Worm (Caenorhabditis elegans) whole organism, young adult: Measurements from ENCODE around the gene grp-1.
A peak's percentile ranks its signal among the peaks of the same experiment; 100 is the strongest.

ENCODE experiments used
- B0019.2 ChIP-seq: fragments of 200-800 bp; sonication (Bioruptor generic); conservative IDR thresholded peaks from 2 replicates; pipeline ENCODE4 v1.3.6; 2022; ENCODE audit warnings: missing genetic modification reagents, missing genetic modification characterization, missing compliant biosample characterization
- F49E8.2 ChIP-seq: sonication (generic microtip); optimal IDR thresholded peaks from 3 replicates; lab custom pipeline; 2017; ENCODE audit warnings: missing genetic modification characterization, mild to moderate bottlenecking, missing compliant biosample characterization, antibody characterized with exemption, moderate library complexity; ENCODE audit not compliant: insufficient read depth
- Y53F4B.3 ChIP-seq: fragments of 200-800 bp; sonication (Bioruptor generic); IDR thresholded peaks from 2 replicates; pipeline ENCODE4 v1.3.6; 2022; ENCODE audit warnings: missing genetic modification reagents, missing genetic modification characterization, missing compliant biosample characterization
- Y53G8AR.9 ChIP-seq: fragments of 200-800 bp; sonication (Bioruptor generic); conservative IDR thresholded peaks from 2 replicates; pipeline ENCODE4 v1.3.6; 2022; ENCODE audit warnings: missing genetic modification reagents, missing genetic modification characterization, missing compliant biosample characterization
- Y95B8A.8 ChIP-seq: fragments of 200-800 bp; sonication (Bioruptor generic); IDR thresholded peaks from 2 replicates; pipeline ENCODE4 v1.3.6; 2022; ENCODE audit warnings: missing genetic modification reagents, missing genetic modification characterization, missing compliant biosample characterization
- akir-1 ChIP-seq: fragments of 200-800 bp; sonication (Bioruptor generic); optimal IDR thresholded peaks from 2 replicates; lab custom pipeline; 2018; ENCODE audit warnings: mild to moderate bottlenecking, missing genetic modification characterization, moderate library complexity, missing compliant biosample characterization
- ama-1 ChIP-seq, 3 experiments: fragments of 150-350 bp in 1 of 3; sonication (generic microtip) in 2 of 3; optimal IDR thresholded peaks; 2 replicates each; lab custom pipeline; 2014 to 2018; ENCODE audit warnings: missing biosample characterization in 2 of 3, missing genetic modification characterization in 2 of 3, missing genetic modification reagents in 2 of 3
- aptf-2 ChIP-seq: fragments of 200-800 bp; sonication (Bioruptor generic); conservative IDR thresholded peaks from 2 replicates; pipeline ENCODE4 v1.3.6; 2022; ENCODE audit warnings: missing genetic modification reagents, missing genetic modification characterization, missing compliant biosample characterization
- bed-2 ChIP-seq: fragments of 200-800 bp; sonication (Bioruptor generic); IDR thresholded peaks from 2 replicates; pipeline ENCODE4 v1.3.6; 2022; ENCODE audit warnings: missing genetic modification reagents, missing genetic modification characterization, missing compliant biosample characterization
- ceh-100 ChIP-seq: fragments of 200-800 bp; sonication (Bioruptor generic); IDR thresholded peaks from 2 replicates; pipeline ENCODE4 v1.3.6; 2022; ENCODE audit warnings: missing genetic modification reagents, missing genetic modification characterization, missing compliant biosample characterization
- dox-1 ChIP-seq: fragments of 200-800 bp; sonication (Bioruptor generic); IDR thresholded peaks from 2 replicates; pipeline ENCODE4 v1.3.6; 2022; ENCODE audit warnings: missing genetic modification reagents, missing genetic modification characterization, missing compliant biosample characterization
- him-1 ChIP-seq: sonication (generic microtip); optimal IDR thresholded peaks from 2 replicates; lab custom pipeline; 2016; ENCODE audit warnings: missing genotype, missing genetic modification reagents, missing genetic modification characterization, missing compliant biosample characterization
- hrde-1 ChIP-seq: sonication (generic microtip); optimal IDR thresholded peaks from 2 replicates; lab custom pipeline; 2016; ENCODE audit warnings: missing genetic modification characterization, mild to moderate bottlenecking, missing compliant biosample characterization, moderate library complexity, missing genotype, missing genetic modification reagents, borderline replicate concordance
- hsf-1 ChIP-seq: fragments of 200-800 bp; sonication (Bioruptor generic); IDR thresholded peaks from 2 replicates; pipeline ENCODE4 v1.3.6; 2022; ENCODE audit warnings: missing genetic modification reagents, missing genetic modification characterization, missing compliant biosample characterization
- let-607 ChIP-seq, 2 experiments: fragments of 200-800 bp in 1 of 2; sonication (Bioruptor generic) in 1 of 2; sonication (generic microtip) in 1 of 2; optimal IDR thresholded peaks; 2 replicates each; lab custom pipeline; 2016 to 2018; ENCODE audit warnings: mild to moderate bottlenecking in 2 of 2, missing compliant biosample characterization in 2 of 2, missing genetic modification characterization in 2 of 2, moderate library complexity in 2 of 2, missing genotype in 1 of 2
- lin-35 ChIP-seq, 3 experiments: fragments of 150-350 bp in 2 of 3; sonication (generic microtip) in 1 of 3; optimal IDR thresholded peaks; 2 replicates each; lab custom pipeline; 2014 to 2018; ENCODE audit warnings: missing biosample characterization in 3 of 3, missing genetic modification characterization in 3 of 3, missing genetic modification reagents in 3 of 3
- lin-40 ChIP-seq: sonication (generic microtip); optimal IDR thresholded peaks from 2 replicates; lab custom pipeline; 2016; ENCODE audit warnings: missing genetic modification characterization, mild to moderate bottlenecking, missing compliant biosample characterization, missing genotype, missing genetic modification reagents
- lin-54 ChIP-seq: fragments of 200-800 bp; sonication (Bioruptor generic); optimal IDR thresholded peaks from 2 replicates; lab custom pipeline; 2018; ENCODE audit warnings: mild to moderate bottlenecking, missing genetic modification characterization, missing compliant biosample characterization
- madf-10 ChIP-seq: sonication (generic microtip); optimal IDR thresholded peaks from 2 replicates; lab custom pipeline; 2016; ENCODE audit warnings: mild to moderate bottlenecking, missing genetic modification characterization, missing compliant biosample characterization
- madf-3 ChIP-seq: fragments of 200-800 bp; sonication (Bioruptor generic); IDR thresholded peaks from 2 replicates; pipeline ENCODE4 v1.3.6; 2022; ENCODE audit warnings: missing genetic modification reagents, missing genetic modification characterization, missing compliant biosample characterization
- madf-8 ChIP-seq: fragments of 200-800 bp; sonication (Bioruptor generic); conservative IDR thresholded peaks from 2 replicates; pipeline ENCODE4 v1.3.6; 2022; ENCODE audit warnings: missing genetic modification reagents, missing genetic modification characterization, missing compliant biosample characterization
- mes-4 ChIP-seq: sonication (generic microtip); optimal IDR thresholded peaks from 2 replicates; lab custom pipeline; 2016; ENCODE audit warnings: missing genotype, missing genetic modification characterization, missing compliant biosample characterization
- mxl-1 ChIP-seq: sonication (generic microtip); optimal IDR thresholded peaks from 2 replicates; lab custom pipeline; 2016; ENCODE audit warnings: missing genetic modification characterization, missing compliant biosample characterization
- nfyb-1 ChIP-seq: fragments of 200-800 bp; sonication (Bioruptor generic); IDR thresholded peaks from 2 replicates; pipeline ENCODE4 v1.3.6; 2022; ENCODE audit warnings: missing genetic modification reagents, missing genetic modification characterization, missing compliant biosample characterization
- pbrm-1 ChIP-seq: fragments of 200-800 bp; sonication (Bioruptor generic); IDR thresholded peaks from 2 replicates; pipeline ENCODE4 v1.3.6; 2022; ENCODE audit warnings: missing genetic modification reagents, missing genetic modification characterization, missing compliant biosample characterization
- rec-8 ChIP-seq, 2 experiments: sonication (generic microtip); optimal IDR thresholded peaks; 2 replicates each; lab custom pipeline; 2016; ENCODE audit warnings: mild to moderate bottlenecking in 2 of 2, missing genetic modification characterization in 2 of 2, missing genetic modification reagents in 2 of 2, missing genotype in 2 of 2, missing biosample characterization in 1 of 2, missing compliant biosample characterization in 1 of 2, moderate library complexity in 1 of 2
- rpc-1 ChIP-seq, 2 experiments: fragments of 150-350 bp in 1 of 2; sonication (generic microtip) in 1 of 2; optimal IDR thresholded peaks; 2 replicates each; lab custom pipeline; 2014 to 2018; ENCODE audit warnings: missing biosample characterization in 1 of 2, missing genetic modification characterization in 1 of 2, missing genetic modification reagents in 1 of 2, missing genotype in 1 of 2
- snpc-4 ChIP-seq, 5 experiments: fragments of 150-350 bp in 1 of 5; sonication (generic microtip) in 4 of 5; optimal IDR thresholded peaks; 2 replicates each; lab custom pipeline; 2014 to 2018; ENCODE audit warnings: missing genetic modification characterization in 5 of 5, missing biosample characterization in 3 of 5, antibody characterized with exemption in 2 of 5, mild to moderate bottlenecking in 2 of 5, missing compliant biosample characterization in 2 of 5, missing genotype in 2 of 5, moderate library complexity in 2 of 5, missing genetic modification reagents in 1 of 5
- sptf-2 ChIP-seq: fragments of 200-800 bp; sonication (Bioruptor generic); optimal IDR thresholded peaks from 2 replicates; lab custom pipeline; 2018; ENCODE audit warnings: mild to moderate bottlenecking, missing genetic modification characterization, missing compliant biosample characterization
- tlf-1 ChIP-seq: fragments of 200-800 bp; sonication (Bioruptor generic); optimal IDR thresholded peaks from 2 replicates; lab custom pipeline; 2018; ENCODE audit warnings: mild to moderate bottlenecking, missing genetic modification characterization, missing compliant biosample characterization
- xnd-1 ChIP-seq: sonication (generic microtip); optimal IDR thresholded peaks from 2 replicates; lab custom pipeline; 2016; ENCODE audit warnings: missing genotype, missing genetic modification reagents, missing genetic modification characterization, missing compliant biosample characterization
- zfh-2 ChIP-seq: fragments of 200-800 bp; sonication (Bioruptor generic); conservative IDR thresholded peaks from 2 replicates; pipeline ENCODE4 v1.3.6; 2022; ENCODE audit warnings: missing genetic modification reagents, missing genetic modification characterization, missing compliant biosample characterization
- ztf-25 ChIP-seq: fragments of 200-800 bp; sonication (Bioruptor generic); IDR thresholded peaks from 2 replicates; pipeline ENCODE4 v1.3.6; 2022; ENCODE audit warnings: missing genetic modification reagents, missing genetic modification characterization, missing compliant biosample characterization

The grp-1 gene

ce11 chrIII:8130177-8130902, 44.8 kb downstream of the grp-1 start, which contains the start of the genes rpl-21 and C14B9.10 (continued):
- TF ChIP-seq Y53G8AR.9 (GFP tag; lab: Robert Waterston, UW) (peak; percentile 52; the same call in 1 of the 2 replicates), mxl-1 (no peak), madf-8 (peak; percentile 53), rec-8 (tag; optimal IDR thresholded peaks at IDR 0.05; lab: Kevin White, UChicago) (peak in 1 of 2 experiments; percentile 46), mes-4 (tag; lab: Kevin White, UChicago) (peak; percentile 2), B0019.2 (GFP tag; lab: Robert Waterston, UW) (0 out of 2 replicates have a peak, but pooled peaks have one; percentile 4), sptf-2 (GFP tag; lab: Kevin White, UChicago) (no peak), lin-40 (tag; lab: Kevin White, UChicago) (peak; percentile 46), akir-1 (GFP tag; lab: Kevin White, UChicago) (no peak), aptf-2 (GFP tag; lab: Robert Waterston, UW) (no peak), madf-10 (tag; lab: Kevin White, UChicago) (peak; percentile 26), ama-1 (optimal IDR thresholded peaks at IDR 0.05; lab: Kevin White, UChicago) (no peak), ama-1 (GFP tag; optimal IDR thresholded peaks at IDR 0.05; lab: Kevin White, UChicago) (no peak), hsf-1 (GFP tag; lab: Robert Waterston, UW) (peak; percentile 19; the same call in 1 of the 2 replicates), Y53F4B.3 (GFP tag; lab: Robert Waterston, UW) (no peak), pbrm-1 (peak; percentile 89), tlf-1 (peak; percentile 82), F49E8.2 (tag; lab: Kevin White, UChicago) (peak; percentile 82), lin-54 (peak; percentile 80), him-1 (tag; lab: Kevin White, UChicago) (peak; percentile 65), snpc-4 (GFP tag; optimal IDR thresholded peaks at IDR 0.05; lab: Kevin White, UChicago) (peak; percentile 48), snpc-4 (tag; optimal IDR thresholded peaks at IDR 0.05; lab: Kevin White, UChicago) (peak; percentile 36 to 77 (median 60)), xnd-1 (tag; lab: Kevin White, UChicago) (peak; percentile 60), let-607 (tag; optimal IDR thresholded peaks at IDR 0.05; lab: Kevin White, UChicago) (peak in 1 of 2 experiments; percentile 59), hrde-1 (tag; lab: Kevin White, UChicago) (no peak), ztf-25 (GFP tag; lab: Robert Waterston, UW) (no peak), lin-35 (GFP tag; optimal IDR thresholded peaks at IDR 0.05; lab: Kevin White, UChicago) (peak in 1 of 3 experiments; percentile 67), dox-1 (peak; percentile 80), ceh-100 (GFP tag; lab: Robert Waterston, UW) (peak; percentile 52; the same call in 1 of the 2 replicates)

- TF ChIP-seq bed-2 (no peak), zfh-2 (GFP tag; lab: Robert Waterston, UW) (0 out of 2 replicates have a peak, but pooled peaks have one; percentile 9), Y95B8A.8 (GFP tag; lab: Robert Waterston, UW) (no peak), nfyb-1 (GFP tag; lab: Robert Waterston, UW) (peak; percentile 39; the same call in 1 of the 2 replicates), madf-3 (GFP tag; lab: Robert Waterston, UW) (no peak), rpc-1 (optimal IDR thresholded peaks at IDR 0.05; lab: Kevin White, UChicago) (no peak), rpc-1 (tag; optimal IDR thresholded peaks at IDR 0.05; lab: Kevin White, UChicago) (no peak)
These were observed 47.0 kb downstream of the grp-1 start for ce11 chrIII:8132496-8132895.
